Fruit fly (Drosophila melanogaster) whole organism, embryonic: ENCODE data around the gene CG14229.

Experiments used
- Atf6 ChIP-seq: fragments of 200-800 bp; sonication (Bioruptor generic); IDR thresholded peaks from 2 replicates; pipeline ENCODE4 v1.3.6; 2022; ENCODE audit warnings: missing biosample characterization, missing genetic modification characterization
- B-H1 ChIP-seq: fragments of 200-800 bp; sonication (Bioruptor generic); IDR thresholded peaks from 3 replicates; pipeline ENCODE4 v1.3.6; 2022; ENCODE audit warnings: missing biosample characterization, missing genetic modification characterization
- Blimp-1 ChIP-seq: fragments of 200-800 bp; sonication (Bioruptor generic); optimal IDR thresholded peaks from 3 replicates; lab custom pipeline; 2018; ENCODE audit warnings: missing biosample characterization, missing genetic modification characterization, mild to moderate bottlenecking, moderate library complexity, missing genetic modification reagents
- Bteb2 ChIP-seq: fragments of 200-800 bp; sonication (Bioruptor generic); optimal IDR thresholded peaks from 2 replicates; lab custom pipeline; 2016; ENCODE audit warnings: missing biosample characterization, missing genetic modification characterization
- CG10274 ChIP-seq: fragments of 200-800 bp; sonication (Bioruptor generic); optimal IDR thresholded peaks from 3 replicates; lab custom pipeline; 2017; ENCODE audit warnings: missing biosample characterization, mild to moderate bottlenecking, missing genetic modification characterization
- CG11723 ChIP-seq: fragments of 200-800 bp; sonication (Bioruptor generic); optimal IDR thresholded peaks from 2 replicates; lab custom pipeline; 2017; ENCODE audit warnings: missing biosample characterization, mild to moderate bottlenecking, missing genetic modification characterization
- CG15601 ChIP-seq: fragments of 200-800 bp; sonication (Bioruptor generic); optimal IDR thresholded peaks from 3 replicates; lab custom pipeline; 2019; ENCODE audit warnings: missing biosample characterization, mild to moderate bottlenecking, missing genetic modification characterization, moderate library complexity
- CG2120 ChIP-seq: fragments of 200-800 bp; sonication (Bioruptor generic); optimal IDR thresholded peaks from 3 replicates; lab custom pipeline; 2016; ENCODE audit warnings: missing biosample characterization, missing genetic modification characterization
- CG2889 ChIP-seq: fragments of 200-800 bp; sonication (Bioruptor generic); IDR thresholded peaks from 3 replicates; pipeline ENCODE4 v1.3.6; 2022; ENCODE audit warnings: missing biosample characterization, missing genetic modification characterization
- CG31441 ChIP-seq: fragments of 200-800 bp; sonication (Bioruptor generic); IDR thresholded peaks from 2 replicates; pipeline ENCODE4 v1.3.6; 2022; ENCODE audit warnings: missing biosample characterization, missing genetic modification characterization
- CG32532 ChIP-seq: fragments of 200-800 bp; sonication (Bioruptor generic); IDR thresholded peaks from 2 replicates; pipeline ENCODE4 v1.3.6; 2022; ENCODE audit warnings: missing biosample characterization, missing genetic modification characterization
- CG3726 ChIP-seq: fragments of 200-800 bp; sonication (Bioruptor generic); IDR thresholded peaks from 3 replicates; pipeline ENCODE4, ENCODE4 v1.3.6; 2022; ENCODE audit warnings: missing biosample characterization, missing genetic modification characterization
- CG3995 ChIP-seq: fragments of 200-800 bp; sonication (Bioruptor generic); optimal IDR thresholded peaks from 3 replicates; lab custom pipeline; 2016; ENCODE audit warnings: missing biosample characterization, missing genetic modification characterization
- CG5180 ChIP-seq: fragments of 200-800 bp; sonication (Bioruptor generic); optimal IDR thresholded peaks from 3 replicates; lab custom pipeline; 2017; ENCODE audit warnings: missing biosample characterization, missing genetic modification characterization, mild to moderate bottlenecking, moderate library complexity, missing genetic modification reagents
- CG7987 ChIP-seq: fragments of 200-800 bp; sonication (Bioruptor generic); optimal IDR thresholded peaks from 2 replicates; lab custom pipeline; 2018; ENCODE audit warnings: missing biosample characterization, mild to moderate bottlenecking, missing genetic modification characterization, moderate library complexity
- CG8359 ChIP-seq: fragments of 200-800 bp; sonication (Bioruptor generic); optimal IDR thresholded peaks from 2 replicates; lab custom pipeline; 2017; ENCODE audit warnings: missing biosample characterization, mild to moderate bottlenecking, missing genetic modification characterization, borderline replicate concordance
- CG8924 ChIP-seq: fragments of 200-800 bp; optimal IDR thresholded peaks from 3 replicates; lab custom pipeline; 2019; ENCODE audit warnings: missing biosample characterization, mild to moderate bottlenecking, missing genetic modification characterization, moderate library complexity
- CG9727 ChIP-seq: fragments of 200-800 bp; sonication (Bioruptor generic); optimal IDR thresholded peaks from 3 replicates; lab custom pipeline; 2017; ENCODE audit warnings: missing biosample characterization, mild to moderate bottlenecking, missing genetic modification characterization
- Chrac-16 ChIP-seq: fragments of 200-800 bp; sonication (Bioruptor generic); optimal IDR thresholded peaks from 3 replicates; lab custom pipeline; 2016; ENCODE audit warnings: missing biosample characterization, missing genetic modification characterization
- E2f2 ChIP-seq: fragments of 200-800 bp; sonication (Bioruptor generic); IDR thresholded peaks from 2 replicates; pipeline ENCODE4 v1.3.6; 2022; ENCODE audit warnings: missing biosample characterization, missing genetic modification characterization
- Fer1 ChIP-seq: fragments of 200-800 bp; sonication (Bioruptor generic); optimal IDR thresholded peaks from 2 replicates; lab custom pipeline; 2017; ENCODE audit warnings: missing biosample characterization, mild to moderate bottlenecking, missing genetic modification characterization
- H2.0 ChIP-seq: fragments of 200-800 bp; sonication (Bioruptor generic); IDR thresholded peaks from 2 replicates; pipeline ENCODE4 v1.3.6; 2022; ENCODE audit warnings: missing biosample characterization, missing genetic modification characterization
- Jarid2 ChIP-seq: fragments of 200-800 bp; sonication (Bioruptor generic); optimal IDR thresholded peaks from 3 replicates; lab custom pipeline; 2017; ENCODE audit warnings: mild to moderate bottlenecking, missing biosample characterization, missing genetic modification reagents, missing genetic modification characterization
- Neu2 ChIP-seq: fragments of 200-800 bp; sonication (Bioruptor generic); optimal IDR thresholded peaks from 3 replicates; lab custom pipeline; 2016; ENCODE audit warnings: missing biosample characterization, missing genetic modification characterization, borderline replicate concordance
- Oaz ChIP-seq: fragments of 200-800 bp; sonication (Bioruptor generic); IDR thresholded peaks from 2 replicates; pipeline ENCODE4 v1.3.6; 2022; ENCODE audit warnings: missing biosample characterization, missing genetic modification characterization
- Rx ChIP-seq: fragments of 200-800 bp; sonication (Bioruptor generic); IDR thresholded peaks from 2 replicates; pipeline ENCODE4 v1.3.6; 2022; ENCODE audit warnings: missing biosample characterization, missing genetic modification characterization
- Spps ChIP-seq: fragments of 200-800 bp; sonication (Bioruptor generic); optimal IDR thresholded peaks from 2 replicates; lab custom pipeline; 2018; ENCODE audit warnings: missing biosample characterization, mild to moderate bottlenecking, missing genetic modification characterization
- ase ChIP-seq: fragments of 200-800 bp; sonication (Bioruptor generic); IDR thresholded peaks from 3 replicates; pipeline ENCODE4 v1.3.6; 2022; ENCODE audit warnings: missing biosample characterization, missing genetic modification characterization
- ci ChIP-seq: fragments of 200-800 bp; sonication (Bioruptor generic); IDR thresholded peaks from 3 replicates; pipeline ENCODE4 v1.3.6; 2022; ENCODE audit warnings: missing biosample characterization, missing genetic modification characterization
- corto ChIP-seq: fragments of 200-800 bp; sonication (Bioruptor generic); optimal IDR thresholded peaks from 2 replicates; lab custom pipeline; 2016; ENCODE audit warnings: missing biosample characterization, mild to moderate bottlenecking, missing genetic modification characterization, moderate library complexity
- croc ChIP-seq: fragments of 200-800 bp; sonication (Bioruptor generic); conservative IDR thresholded peaks from 3 replicates; pipeline ENCODE4 v1.3.6; 2022; ENCODE audit warnings: missing biosample characterization, missing genetic modification characterization
- cwo ChIP-seq: fragments of 200-800 bp; sonication (Bioruptor generic); optimal IDR thresholded peaks from 3 replicates; lab custom pipeline; 2017; ENCODE audit warnings: missing biosample characterization, missing genetic modification characterization, mild to moderate bottlenecking, moderate library complexity, missing genetic modification reagents
- da ChIP-seq: fragments of 200-800 bp; sonication (Bioruptor generic); optimal IDR thresholded peaks from 2 replicates; lab custom pipeline; 2016; ENCODE audit warnings: missing biosample characterization, missing genetic modification characterization
- ewg ChIP-seq: fragments of 200-800 bp; sonication (Bioruptor generic); optimal IDR thresholded peaks from 3 replicates; lab custom pipeline; 2017; ENCODE audit warnings: mild to moderate bottlenecking, missing biosample characterization, missing genetic modification reagents, missing genetic modification characterization
- eyg ChIP-seq: fragments of 200-800 bp; sonication (Bioruptor generic); optimal IDR thresholded peaks from 3 replicates; lab custom pipeline; 2016; ENCODE audit warnings: missing biosample characterization, missing genetic modification characterization
- fd102C ChIP-seq: fragments of 200-800 bp; sonication (Bioruptor generic); optimal IDR thresholded peaks from 2 replicates; lab custom pipeline; 2018; ENCODE audit warnings: missing biosample characterization, mild to moderate bottlenecking, missing genetic modification characterization, moderate library complexity
- h ChIP-seq: fragments of >200 bp; optimal IDR thresholded peaks from 2 replicates; lab custom pipeline; 2017
- hb ChIP-seq: fragments of 200-800 bp; sonication (Bioruptor generic); IDR thresholded peaks from 3 replicates; pipeline ENCODE4 v1.3.6; 2022; ENCODE audit warnings: missing biosample characterization, missing genetic modification characterization; ENCODE audit not compliant: partially characterized antibody
- luna ChIP-seq: fragments of 200-800 bp; sonication (Bioruptor generic); optimal IDR thresholded peaks from 2 replicates; lab custom pipeline; 2016; ENCODE audit warnings: missing biosample characterization, missing genetic modification characterization
- nerfin-1 ChIP-seq: fragments of 200-800 bp; sonication (Bioruptor generic); optimal IDR thresholded peaks from 3 replicates; lab custom pipeline; 2019; ENCODE audit warnings: missing biosample characterization, mild to moderate bottlenecking, missing genetic modification characterization, moderate library complexity
- odd ChIP-seq: fragments of 200-800 bp; sonication (Bioruptor generic); optimal IDR thresholded peaks from 2 replicates; lab custom pipeline; 2017; ENCODE audit warnings: missing biosample characterization, mild to moderate bottlenecking, missing genetic modification characterization
- org-1 ChIP-seq: fragments of 200-800 bp; sonication (Bioruptor generic); optimal IDR thresholded peaks from 2 replicates; lab custom pipeline; 2017; ENCODE audit warnings: missing biosample characterization, missing genetic modification characterization
- peb ChIP-seq: fragments of 200-800 bp; sonication (Bioruptor generic); IDR thresholded peaks from 2 replicates; pipeline ENCODE4 v1.3.6; 2022; ENCODE audit warnings: missing biosample characterization, missing genetic modification characterization
- pita ChIP-seq: fragments of 200-800 bp; sonication (Bioruptor generic); optimal IDR thresholded peaks from 2 replicates; lab custom pipeline; 2017; ENCODE audit warnings: missing biosample characterization, mild to moderate bottlenecking, missing genetic modification characterization
- pnt ChIP-seq: fragments of 200-800 bp; sonication (Bioruptor generic); optimal IDR thresholded peaks from 3 replicates; lab custom pipeline; 2016; ENCODE audit warnings: missing biosample characterization, missing genetic modification characterization
- repo ChIP-seq: fragments of 200-800 bp; sonication (Bioruptor generic); optimal IDR thresholded peaks from 2 replicates; lab custom pipeline; 2016; ENCODE audit warnings: missing biosample characterization, missing genetic modification characterization
- so ChIP-seq: fragments of 200-800 bp; sonication (Bioruptor generic); IDR thresholded peaks from 3 replicates; pipeline ENCODE4 v1.3.6; 2022; ENCODE audit warnings: missing biosample characterization, missing genetic modification characterization
- ssp ChIP-seq: fragments of 200-800 bp; sonication (Bioruptor generic); IDR thresholded peaks from 2 replicates; pipeline ENCODE4 v1.3.6; 2022; ENCODE audit warnings: missing biosample characterization, missing genetic modification characterization
- tll ChIP-seq, 2 experiments: fragments of 200-800 bp in 1 of 2; fragments of >200 bp in 1 of 2; sonication (Bioruptor generic) in 1 of 2; optimal IDR thresholded peaks; 2 replicates each; lab custom pipeline; 2017 to 2019; ENCODE audit warnings: missing biosample characterization in 2 of 2, missing genetic modification characterization in 2 of 2, mild to moderate bottlenecking in 1 of 2, moderate library complexity in 1 of 2
- vnd ChIP-seq: fragments of 200-800 bp; sonication (Bioruptor generic); IDR thresholded peaks from 3 replicates; pipeline ENCODE4 v1.3.6; 2022; ENCODE audit warnings: missing biosample characterization, missing genetic modification characterization; ENCODE audit not compliant: partially characterized antibody
- yki ChIP-seq: fragments of >200 bp; optimal IDR thresholded peaks from 3 replicates; lab custom pipeline; 2018

CG14229 gene

DNA sequence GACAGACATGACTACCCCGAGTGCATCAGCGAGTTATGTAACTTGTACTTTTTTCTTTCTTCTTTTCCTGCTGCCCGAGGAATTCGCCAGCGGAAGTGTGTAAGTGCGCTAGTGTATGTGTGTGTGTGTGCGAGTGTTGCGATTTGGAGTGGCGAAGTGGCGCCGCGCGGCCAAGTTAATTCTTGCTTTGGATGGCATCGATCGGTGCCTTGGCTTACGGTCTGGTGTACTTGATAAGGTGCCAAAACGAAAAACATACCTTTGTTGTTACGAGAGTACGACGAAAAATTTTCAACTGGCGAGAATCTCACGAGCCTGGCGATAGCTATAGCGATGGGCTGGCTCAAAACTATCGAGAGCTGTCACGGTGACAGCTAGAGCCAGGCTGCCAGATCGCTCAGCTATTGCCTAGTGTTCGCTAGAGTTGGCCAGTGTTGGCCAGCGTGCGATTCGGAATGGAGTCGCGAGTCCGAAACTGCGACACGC is 49.0 kb upstream of the CG14229 start, which contains the start of the genes CG18809, COX6B, CG33932 and Rpp20 (continued):
- no peak; the same call in 1 of the 2 replicates for TF ChIP-seq CG31441
- TF ChIP-seq eyg (GFP tag; lab: Kevin White, UChicago): peak; percentile 43
- peak; percentile 83 for TF ChIP-seq ci (GFP tag; lab: Robert Waterston, UW)
- no peak for TF ChIP-seq ase
- peak; percentile 57 for TF ChIP-seq CG15601
- TF ChIP-seq CG32532 (GFP tag; lab: Robert Waterston, UW): peak; percentile 73
- TF ChIP-seq so: no peak
- TF ChIP-seq vnd (GFP tag; lab: Robert Waterston, UW): peak; percentile 88
- TF ChIP-seq fd102C (GFP tag; lab: Kevin White, UChicago): peak; percentile 8
- no peak for TF ChIP-seq CG10274
- peak; percentile 10 for TF ChIP-seq Neu2 (GFP tag; lab: Kevin White, UChicago)
- TF ChIP-seq H2.0 (GFP tag; lab: Robert Waterston, UW): peak; percentile 28; the same call in 1 of the 2 replicates
- no peak for TF ChIP-seq h (lab: Kevin White, UChicago)
- TF ChIP-seq CG9727 (GFP tag; lab: Kevin White, UChicago): peak; percentile 53
- TF ChIP-seq odd (GFP tag; lab: Kevin White, UChicago): no peak
- TF ChIP-seq Fer1 (GFP tag; lab: Kevin White, UChicago): peak; percentile 75
- peak; percentile 92 for TF ChIP-seq hb
- peak; percentile 40 for TF ChIP-seq Chrac-16 (GFP tag; lab: Kevin White, UChicago)
- no peak for TF ChIP-seq Jarid2 (GFP tag; lab: Kevin White, UChicago)
- no peak for TF ChIP-seq peb (GFP tag; lab: Robert Waterston, UW)
- 0 out of 2 replicates have a peak, but pooled peaks have one; percentile 36 for TF ChIP-seq Atf6 (GFP tag; lab: Robert Waterston, UW)
- TF ChIP-seq CG11723: peak; percentile 48
- peak; percentile 58 for TF ChIP-seq Bteb2 (GFP tag; lab: Kevin White, UChicago)
- TF ChIP-seq org-1: peak; percentile 59
- TF ChIP-seq cwo (GFP tag; lab: Kevin White, UChicago): no peak
- TF ChIP-seq ssp (GFP tag; lab: Robert Waterston, UW): peak; percentile 59
- TF ChIP-seq corto: no peak
- TF ChIP-seq yki (lab: Kevin White, UChicago): no peak
- TF ChIP-seq ewg: peak; percentile 79
- TF ChIP-seq pita: no peak
- peak; percentile 56 for TF ChIP-seq luna (GFP tag; lab: Kevin White, UChicago)
- TF ChIP-seq CG8359: no peak
- no peak for TF ChIP-seq Oaz (GFP tag; lab: Robert Waterston, UW)
- TF ChIP-seq CG7987 (GFP tag; lab: Kevin White, UChicago): peak; percentile 11
- peak; percentile 52 for TF ChIP-seq CG8924 (tag; lab: Kevin White, UChicago)
- no peak for TF ChIP-seq CG5180
- TF ChIP-seq Blimp-1 (GFP tag; lab: Kevin White, UChicago): no peak
- TF ChIP-seq repo (GFP tag; lab: Kevin White, UChicago): peak; percentile 72
- peak; percentile 65 for TF ChIP-seq nerfin-1 (tag; lab: Kevin White, UChicago)
- TF ChIP-seq CG2120 (GFP tag; lab: Kevin White, UChicago): peak; percentile 82
- TF ChIP-seq CG2889: no peak
- TF ChIP-seq Rx (GFP tag; lab: Robert Waterston, UW): peak; percentile 32; the same call in 1 of the 2 replicates
- TF ChIP-seq croc (GFP tag; lab: Robert Waterston, UW): peak; percentile 25; the same call in 1 of the 3 replicates
- no peak for TF ChIP-seq CG3726 (GFP tag; lab: Robert Waterston, UW)
- TF ChIP-seq Spps: no peak
- TF ChIP-seq tll (GFP tag; optimal IDR thresholded peaks at IDR 0.05; lab: Kevin White, UChicago): no peak
- TF ChIP-seq E2f2 (GFP tag; lab: Robert Waterston, UW): peak; percentile 60
- no peak for TF ChIP-seq B-H1 (GFP tag; lab: Robert Waterston, UW)
- peak; percentile 33 for TF ChIP-seq pnt
- TF ChIP-seq da (GFP tag; lab: Kevin White, UChicago): peak; percentile 60
- TF ChIP-seq CG3995: peak; percentile 93
